Worm (Caenorhabditis elegans) whole organism, early embryonic: ENCODE results near the gene F40F8.12.

Source experiments
- F13C5.2 ChIP-seq: sonication (generic microtip); optimal IDR thresholded peaks from 2 replicates; lab custom pipeline; 2017; ENCODE audit warnings: mild to moderate bottlenecking, missing genetic modification characterization, inconsistent platforms, missing compliant biosample characterization
- aly-1 ChIP-seq: sonication (generic microtip); optimal IDR thresholded peaks from 2 replicates; lab custom pipeline; 2016; ENCODE audit warnings: missing genetic modification characterization, missing compliant biosample characterization
- ama-1 ChIP-seq: fragments of 150-350 bp; optimal IDR thresholded peaks from 2 replicates; lab custom pipeline; 2014
- ceh-13 ChIP-seq: fragments of 200-800 bp; sonication (Bioruptor generic); optimal IDR thresholded peaks from 2 replicates; lab custom pipeline; 2018; ENCODE audit warnings: mild to moderate bottlenecking, missing genetic modification characterization, missing compliant biosample characterization
- ceh-36 ChIP-seq: sonication (generic microtip); optimal IDR thresholded peaks from 2 replicates; lab custom pipeline; 2016; ENCODE audit warnings: missing genetic modification characterization, inconsistent platforms, missing compliant biosample characterization
- flt-1 ChIP-seq: fragments of 200-800 bp; sonication (Bioruptor generic); IDR thresholded peaks from 2 replicates; pipeline ENCODE4 v1.3.6; 2022; ENCODE audit warnings: missing genetic modification characterization, missing compliant biosample characterization
- pes-1 ChIP-seq: fragments of 200-800 bp; sonication (Bioruptor generic); IDR thresholded peaks from 2 replicates; pipeline ENCODE4 v1.3.6; 2022; ENCODE audit warnings: missing genetic modification reagents, missing genetic modification characterization, missing compliant biosample characterization
- sea-1 ChIP-seq: fragments of 200-800 bp; sonication (Bioruptor generic); conservative IDR thresholded peaks from 2 replicates; pipeline ENCODE4 v1.3.6; 2022; ENCODE audit warnings: missing genetic modification characterization, missing compliant biosample characterization
- tbx-11 ChIP-seq: fragments of 200-800 bp; sonication (Bioruptor generic); IDR thresholded peaks from 2 replicates; pipeline ENCODE4 v1.3.6; 2022; ENCODE audit warnings: missing genetic modification characterization, missing compliant biosample characterization

DNA sequence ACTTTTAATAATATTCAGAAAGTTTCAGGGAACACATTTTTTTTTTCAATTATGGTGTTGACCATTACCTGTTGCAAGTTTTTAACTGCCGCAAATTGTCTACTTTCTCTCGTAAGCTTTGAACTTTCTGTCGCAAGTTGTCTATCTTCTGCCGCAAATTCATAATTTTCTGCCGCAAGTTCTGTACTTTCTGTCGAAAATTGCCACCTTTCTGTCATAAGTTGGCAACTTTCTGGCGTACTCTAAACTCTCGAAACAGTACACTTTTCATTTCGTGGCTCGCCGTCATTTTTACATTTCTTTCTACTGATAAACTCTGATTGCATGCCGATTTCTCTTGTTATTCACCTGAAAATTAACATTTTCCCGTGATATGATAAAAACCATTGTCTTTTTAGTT lies 25.8 kb downstream of the F40F8.12 start:
- TF ChIP-seq tbx-11 (GFP tag; lab: Robert Waterston, UW): no peak
- no peak for TF ChIP-seq flt-1
- TF ChIP-seq F13C5.2 (tag; lab: Kevin White, UChicago): no peak
- no peak for TF ChIP-seq pes-1 (GFP tag; lab: Robert Waterston, UW)
- TF ChIP-seq ceh-36 (tag; lab: Kevin White, UChicago): no peak
- no peak for TF ChIP-seq ama-1 (lab: Kevin White, UChicago)
- no peak for TF ChIP-seq ceh-13
- TF ChIP-seq aly-1 (tag; lab: Kevin White, UChicago): no peak
- TF ChIP-seq sea-1 (GFP tag; lab: Robert Waterston, UW): no peak
